Fruit fly (Drosophila melanogaster) whole organism, embryonic: Measurements from ENCODE around the gene rk.

Source experiments
- Adf1 ChIP-seq: fragments of 200-800 bp; sonication (Bioruptor generic); IDR thresholded peaks from 2 replicates; pipeline ENCODE4 v1.3.6; 2022; ENCODE audit warnings: missing biosample characterization, missing genetic modification characterization
- BEAF-32 ChIP-seq: fragments of 200-800 bp; sonication (Bioruptor generic); optimal IDR thresholded peaks from 3 replicates; lab custom pipeline; 2017; ENCODE audit warnings: missing biosample characterization, missing genetic modification characterization, mild to moderate bottlenecking, moderate library complexity, missing genetic modification reagents
- CG10462 ChIP-seq: fragments of 200-800 bp; sonication (Bioruptor generic); optimal IDR thresholded peaks from 2 replicates; lab custom pipeline; 2016; ENCODE audit warnings: missing biosample characterization, missing genetic modification characterization
- CG11723 ChIP-seq: fragments of 200-800 bp; sonication (Bioruptor generic); optimal IDR thresholded peaks from 2 replicates; lab custom pipeline; 2017; ENCODE audit warnings: missing biosample characterization, mild to moderate bottlenecking, missing genetic modification characterization
- CG1233 ChIP-seq: fragments of 200-800 bp; sonication (Bioruptor generic); optimal IDR thresholded peaks from 4 replicates; lab custom pipeline; 2018; ENCODE audit warnings: missing biosample characterization, mild to moderate bottlenecking, missing genetic modification characterization
- CG17328 ChIP-seq: fragments of 200-800 bp; sonication (Bioruptor generic); IDR thresholded peaks from 2 replicates; pipeline ENCODE4 v1.3.6; 2022; ENCODE audit warnings: missing biosample characterization, missing genetic modification characterization
- CG17612 ChIP-seq: fragments of 200-800 bp; sonication (Bioruptor generic); IDR thresholded peaks from 2 replicates; pipeline ENCODE4 v1.3.6; 2022; ENCODE audit warnings: missing biosample characterization, missing genetic modification characterization
- CG18619 ChIP-seq: fragments of 200-800 bp; sonication (Bioruptor generic); optimal IDR thresholded peaks from 3 replicates; lab custom pipeline; 2017; ENCODE audit warnings: missing biosample characterization, mild to moderate bottlenecking, missing genetic modification characterization
- CG2116 ChIP-seq: fragments of 200-800 bp; sonication (Bioruptor generic); optimal IDR thresholded peaks from 3 replicates; lab custom pipeline; 2018; ENCODE audit warnings: missing biosample characterization, mild to moderate bottlenecking, missing genetic modification characterization
- CG2129 ChIP-seq: fragments of 200-800 bp; sonication (Bioruptor generic); IDR thresholded peaks from 2 replicates; pipeline ENCODE4 v1.3.6; 2022; ENCODE audit warnings: missing biosample characterization, missing genetic modification characterization; ENCODE audit not compliant: partially characterized antibody
- CG31365 ChIP-seq: fragments of 200-800 bp; sonication (Bioruptor generic); optimal IDR thresholded peaks from 2 replicates; lab custom pipeline; 2018; ENCODE audit warnings: missing biosample characterization, mild to moderate bottlenecking, missing genetic modification characterization
- CG31441 ChIP-seq: fragments of 200-800 bp; sonication (Bioruptor generic); IDR thresholded peaks from 2 replicates; pipeline ENCODE4 v1.3.6; 2022; ENCODE audit warnings: missing biosample characterization, missing genetic modification characterization
- CG32767 ChIP-seq: fragments of 200-800 bp; sonication (Bioruptor generic); IDR thresholded peaks from 2 replicates; pipeline ENCODE4 v1.3.6; 2022; ENCODE audit warnings: missing biosample characterization, missing genetic modification characterization
- CG3847 ChIP-seq: fragments of 200-800 bp; sonication (Bioruptor generic); IDR thresholded peaks from 2 replicates; pipeline ENCODE4 v1.3.6; 2022; ENCODE audit warnings: missing biosample characterization, missing genetic modification characterization
- CG4707 ChIP-seq: fragments of 200-800 bp; sonication (Bioruptor generic); optimal IDR thresholded peaks from 2 replicates; lab custom pipeline; 2018; ENCODE audit warnings: missing biosample characterization, mild to moderate bottlenecking, missing genetic modification characterization, moderate library complexity
- CG5245 ChIP-seq: fragments of 200-800 bp; sonication (Bioruptor generic); optimal IDR thresholded peaks from 3 replicates; lab custom pipeline; 2016; ENCODE audit warnings: missing biosample characterization, missing genetic modification characterization
- CG6654 ChIP-seq: fragments of 200-800 bp; sonication (Bioruptor generic); optimal IDR thresholded peaks from 2 replicates; lab custom pipeline; 2017; ENCODE audit warnings: missing biosample characterization, mild to moderate bottlenecking, missing genetic modification characterization
- CG6813 ChIP-seq: fragments of 200-800 bp; sonication (Bioruptor generic); optimal IDR thresholded peaks from 2 replicates; lab custom pipeline; 2017; ENCODE audit warnings: missing biosample characterization, missing genetic modification characterization, mild to moderate bottlenecking, moderate library complexity, missing genetic modification reagents
- CG9609 ChIP-seq: fragments of 200-800 bp; sonication (Bioruptor generic); optimal IDR thresholded peaks from 3 replicates; lab custom pipeline; 2016; ENCODE audit warnings: missing biosample characterization, missing genetic modification characterization
- CG9932 ChIP-seq: fragments of 200-800 bp; sonication (Bioruptor generic); IDR thresholded peaks from 2 replicates; pipeline ENCODE4 v1.3.6; 2022; ENCODE audit warnings: missing biosample characterization, missing genetic modification characterization
- ERR ChIP-seq: fragments of 200-800 bp; sonication (Bioruptor generic); optimal IDR thresholded peaks from 2 replicates; lab custom pipeline; 2016; ENCODE audit warnings: missing biosample characterization, missing genetic modification characterization
- HLH54F ChIP-seq: fragments of 200-800 bp; sonication (Bioruptor generic); optimal IDR thresholded peaks from 3 replicates; lab custom pipeline; 2016; ENCODE audit warnings: missing biosample characterization, missing genetic modification characterization
- Hr78 ChIP-seq, 2 experiments: fragments of 200-800 bp in 1 of 2; fragments of >200 bp in 1 of 2; sonication (Bioruptor generic) in 1 of 2; optimal IDR thresholded peaks; 2 replicates each; lab custom pipeline; 2017 to 2019; ENCODE audit warnings: missing biosample characterization in 2 of 2, missing genetic modification characterization in 2 of 2, mild to moderate bottlenecking in 1 of 2, moderate library complexity in 1 of 2
- Kr ChIP-seq: fragments of 200-800 bp; sonication (Bioruptor generic); optimal IDR thresholded peaks from 2 replicates; lab custom pipeline; 2017; ENCODE audit warnings: missing biosample characterization, mild to moderate bottlenecking, missing genetic modification characterization
- Myb ChIP-seq: fragments of 200-800 bp; sonication (Bioruptor generic); optimal IDR thresholded peaks from 2 replicates; lab custom pipeline; 2016; ENCODE audit warnings: missing biosample characterization, missing genetic modification characterization
- Side ChIP-seq: fragments of 200-800 bp; sonication (Bioruptor generic); optimal IDR thresholded peaks from 2 replicates; lab custom pipeline; 2016; ENCODE audit warnings: missing biosample characterization, missing genetic modification characterization
- Sox102F ChIP-seq: fragments of 200-800 bp; sonication (Bioruptor generic); optimal IDR thresholded peaks from 2 replicates; lab custom pipeline; 2018; ENCODE audit warnings: missing biosample characterization, mild to moderate bottlenecking, missing genetic modification characterization, moderate library complexity
- Vsx1 ChIP-seq: fragments of 200-800 bp; sonication (Bioruptor generic); optimal IDR thresholded peaks from 2 replicates; lab custom pipeline; 2017; ENCODE audit warnings: missing biosample characterization, mild to moderate bottlenecking, missing genetic modification characterization, missing genetic modification reagents
- abd-A ChIP-seq: fragments of 200-800 bp; sonication (Bioruptor generic); optimal IDR thresholded peaks from 3 replicates; lab custom pipeline; 2019; ENCODE audit warnings: missing biosample characterization, mild to moderate bottlenecking, missing genetic modification characterization, moderate library complexity
- bowl ChIP-seq: fragments of 200-800 bp; sonication (Bioruptor generic); IDR thresholded peaks from 2 replicates; pipeline ENCODE4 v1.3.6; 2022; ENCODE audit warnings: missing biosample characterization, missing genetic modification characterization
- btn ChIP-seq: fragments of 200-800 bp; sonication (Bioruptor generic); optimal IDR thresholded peaks from 2 replicates; lab custom pipeline; 2016; ENCODE audit warnings: missing biosample characterization, missing genetic modification characterization
- chif ChIP-seq, 2 experiments: fragments of 200-800 bp; sonication (Bioruptor generic); optimal IDR thresholded peaks; 3 replicates each; lab custom pipeline; 2016; ENCODE audit warnings: missing biosample characterization in 2 of 2, missing genetic modification characterization in 2 of 2
- chn ChIP-seq: fragments of 200-800 bp; sonication (Bioruptor generic); optimal IDR thresholded peaks from 2 replicates; lab custom pipeline; 2016; ENCODE audit warnings: missing biosample characterization, missing genetic modification characterization
- danr ChIP-seq: fragments of 200-800 bp; sonication (Bioruptor generic); IDR thresholded peaks from 2 replicates; pipeline ENCODE4 v1.3.6; 2022; ENCODE audit warnings: missing biosample characterization, missing genetic modification characterization
- dpn ChIP-seq, 2 experiments: fragments of 200-800 bp; sonication (Bioruptor generic); optimal IDR thresholded peaks; 3 replicates each; lab custom pipeline; 2016; ENCODE audit warnings: missing biosample characterization in 2 of 2, missing genetic modification characterization in 2 of 2
- ewg ChIP-seq: fragments of 200-800 bp; sonication (Bioruptor generic); optimal IDR thresholded peaks from 3 replicates; lab custom pipeline; 2017; ENCODE audit warnings: mild to moderate bottlenecking, missing biosample characterization, missing genetic modification reagents, missing genetic modification characterization
- fd102C ChIP-seq: fragments of 200-800 bp; sonication (Bioruptor generic); optimal IDR thresholded peaks from 2 replicates; lab custom pipeline; 2018; ENCODE audit warnings: missing biosample characterization, mild to moderate bottlenecking, missing genetic modification characterization, moderate library complexity
- fd3F ChIP-seq: fragments of 200-800 bp; sonication (Bioruptor generic); optimal IDR thresholded peaks from 2 replicates; lab custom pipeline; 2018; ENCODE audit warnings: missing biosample characterization, mild to moderate bottlenecking, missing genetic modification characterization, moderate library complexity
- hb ChIP-seq: fragments of 200-800 bp; sonication (Bioruptor generic); IDR thresholded peaks from 3 replicates; pipeline ENCODE4 v1.3.6; 2022; ENCODE audit warnings: missing biosample characterization, missing genetic modification characterization; ENCODE audit not compliant: partially characterized antibody
- hbn ChIP-seq: fragments of 200-800 bp; sonication (Bioruptor generic); IDR thresholded peaks from 2 replicates; pipeline ENCODE4 v1.3.6; 2022; ENCODE audit warnings: missing biosample characterization, missing genetic modification characterization; ENCODE audit not compliant: partially characterized antibody
- hth ChIP-seq: fragments of >200 bp; optimal IDR thresholded peaks from 2 replicates; lab custom pipeline; 2017; ENCODE audit warnings: inconsistent platforms
- knrl ChIP-seq: fragments of 200-800 bp; sonication (Bioruptor generic); IDR thresholded peaks from 3 replicates; pipeline ENCODE4 v1.3.6; 2022; ENCODE audit warnings: missing biosample characterization, missing genetic modification characterization; ENCODE audit not compliant: partially characterized antibody
- org-1 ChIP-seq: fragments of 200-800 bp; sonication (Bioruptor generic); optimal IDR thresholded peaks from 2 replicates; lab custom pipeline; 2017; ENCODE audit warnings: missing biosample characterization, missing genetic modification characterization
- pb ChIP-seq: fragments of 200-800 bp; sonication (Bioruptor generic); optimal IDR thresholded peaks from 3 replicates; lab custom pipeline; 2016; ENCODE audit warnings: missing biosample characterization, missing genetic modification characterization
- phol ChIP-seq: fragments of 200-800 bp; sonication (Bioruptor generic); optimal IDR thresholded peaks from 3 replicates; lab custom pipeline; 2018; ENCODE audit warnings: missing biosample characterization, mild to moderate bottlenecking, missing genetic modification characterization, moderate library complexity
- schlank ChIP-seq: fragments of 200-800 bp; sonication (Bioruptor generic); optimal IDR thresholded peaks from 2 replicates; lab custom pipeline; 2018; ENCODE audit warnings: missing biosample characterization, mild to moderate bottlenecking, missing genetic modification characterization
- slp2 ChIP-seq: fragments of 200-800 bp; sonication (Bioruptor generic); optimal IDR thresholded peaks from 2 replicates; lab custom pipeline; 2016; ENCODE audit warnings: missing biosample characterization, missing genetic modification characterization
- sob ChIP-seq: fragments of 200-800 bp; sonication (Bioruptor generic); IDR thresholded peaks from 2 replicates; pipeline ENCODE4 v1.3.6; 2022; ENCODE audit warnings: missing biosample characterization, missing genetic modification characterization
- tll ChIP-seq, 2 experiments: fragments of 200-800 bp in 1 of 2; fragments of >200 bp in 1 of 2; sonication (Bioruptor generic) in 1 of 2; optimal IDR thresholded peaks; 2 replicates each; lab custom pipeline; 2017 to 2019; ENCODE audit warnings: missing biosample characterization in 2 of 2, missing genetic modification characterization in 2 of 2, mild to moderate bottlenecking in 1 of 2, moderate library complexity in 1 of 2

Gene rk

DNA sequence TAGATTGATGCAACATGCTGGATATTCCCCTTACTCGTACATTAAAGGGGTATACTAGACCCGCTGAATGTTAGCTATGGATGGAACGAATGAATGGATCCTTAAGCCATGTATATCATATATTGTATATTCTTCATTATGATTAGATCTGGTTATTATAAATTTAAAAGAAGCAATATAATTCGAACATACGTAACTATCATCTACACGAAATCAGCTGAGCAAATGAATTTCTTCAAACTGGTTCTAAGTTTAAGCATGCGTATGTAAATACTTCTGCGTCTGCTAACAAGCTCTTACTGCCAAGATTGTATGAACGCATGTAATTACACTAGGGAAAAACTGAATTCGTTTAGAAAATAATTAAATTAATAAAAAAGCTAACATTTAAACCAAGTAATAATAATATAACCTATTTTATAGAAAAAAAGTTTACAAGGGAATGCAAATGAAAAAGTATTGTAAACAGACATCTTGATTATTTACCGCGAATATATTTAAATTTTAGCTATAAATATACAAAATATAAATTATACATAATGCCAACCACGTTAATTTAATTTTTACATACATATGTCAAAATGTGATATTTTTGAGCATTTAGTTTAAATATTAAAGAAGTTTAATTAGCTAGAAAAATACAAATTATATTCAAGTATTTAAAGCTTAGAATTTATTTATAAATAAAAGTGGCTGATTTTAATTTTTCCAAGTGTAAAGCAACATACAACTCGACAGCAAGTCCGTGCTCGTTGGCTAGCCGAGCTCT lies 20.0 kb upstream of the rk start (continued):
- TF ChIP-seq bowl (GFP tag; lab: Robert Waterston, UW) = 0 out of 2 replicates have a peak, but pooled peaks have one; percentile 27
- no peak for TF ChIP-seq CG6654
- peak; percentile 7 for TF ChIP-seq chn (GFP tag; lab: Kevin White, UChicago)
- 0 out of 2 replicates have a peak, but pooled peaks have one; percentile 28 for TF ChIP-seq danr (GFP tag; lab: Robert Waterston, UW)
- no peak for TF ChIP-seq CG2129
- TF ChIP-seq ERR (GFP tag; lab: Kevin White, UChicago) = no peak
- TF ChIP-seq Side (GFP tag; lab: Kevin White, UChicago) = peak; percentile 2
- no peak for TF ChIP-seq CG17612 (GFP tag; lab: Robert Waterston, UW)
- peak; percentile 24 for TF ChIP-seq CG9609 (GFP tag; lab: Kevin White, UChicago)
- 0 out of 2 replicates have a peak, but pooled peaks have one; percentile 12 for TF ChIP-seq CG3847 (GFP tag; lab: Robert Waterston, UW)
- no peak for TF ChIP-seq org-1 (GFP tag; lab: Kevin White, UChicago)
- TF ChIP-seq dpn (GFP tag; optimal IDR thresholded peaks at IDR 0.05; lab: Kevin White, UChicago) = peak; percentile 48 to 57
- peak in 1 of 2 experiments; percentile 43 for TF ChIP-seq chif (GFP tag; optimal IDR thresholded peaks at IDR 0.05; lab: Kevin White, UChicago)
- TF ChIP-seq Adf1 (GFP tag; lab: Robert Waterston, UW) = no peak
- TF ChIP-seq CG31365 = no peak
- no peak for TF ChIP-seq fd102C
- TF ChIP-seq fd3F (GFP tag; lab: Kevin White, UChicago) = peak; percentile 30
- TF ChIP-seq ewg (GFP tag; lab: Kevin White, UChicago) = peak; percentile 38
- peak; percentile 35 for TF ChIP-seq slp2 (GFP tag; lab: Kevin White, UChicago)
- TF ChIP-seq CG4707 (GFP tag; lab: Kevin White, UChicago) = peak; percentile 55
- peak; percentile 87 for TF ChIP-seq CG31441
- no peak for TF ChIP-seq BEAF-32 (GFP tag; lab: Kevin White, UChicago)
- TF ChIP-seq CG17328 (GFP tag; lab: Robert Waterston, UW) = peak; percentile 39; the same call in 1 of the 2 replicates
- no peak for TF ChIP-seq CG32767 (GFP tag; lab: Robert Waterston, UW)
- TF ChIP-seq Kr (GFP tag; lab: Kevin White, UChicago) = no peak
- no peak for TF ChIP-seq hb (GFP tag; lab: Robert Waterston, UW)
- peak; percentile 63 for TF ChIP-seq CG9932 (GFP tag; lab: Robert Waterston, UW)
- TF ChIP-seq HLH54F = peak; percentile 28
- no peak for TF ChIP-seq CG10462
- TF ChIP-seq CG5245 = peak; percentile 47
- no peak for TF ChIP-seq btn
- TF ChIP-seq abd-A (tag; lab: Kevin White, UChicago) = no peak
- TF ChIP-seq Sox102F = peak; percentile 74
- TF ChIP-seq pb (GFP tag; lab: Kevin White, UChicago) = no peak
- no peak for TF ChIP-seq hbn (GFP tag; lab: Robert Waterston, UW)
- TF ChIP-seq tll (GFP tag; optimal IDR thresholded peaks at IDR 0.05; lab: Kevin White, UChicago) = no peak
- peak; percentile 13 for TF ChIP-seq CG6813
- TF ChIP-seq phol (tag; lab: Kevin White, UChicago) = peak; percentile 79
- TF ChIP-seq CG11723 (GFP tag; lab: Kevin White, UChicago) = no peak
- no peak for TF ChIP-seq schlank (tag; lab: Kevin White, UChicago)
- TF ChIP-seq CG2116 (GFP tag; lab: Kevin White, UChicago) = no peak
- no peak for TF ChIP-seq Myb (GFP tag; lab: Kevin White, UChicago)
- TF ChIP-seq CG18619 (GFP tag; lab: Kevin White, UChicago) = peak; percentile 74
- no peak for TF ChIP-seq hth (lab: Kevin White, UChicago)
- TF ChIP-seq Hr78 (GFP tag; optimal IDR thresholded peaks at IDR 0.05; lab: Kevin White, UChicago) = no peak
- TF ChIP-seq knrl = no peak
- TF ChIP-seq Vsx1 (GFP tag; lab: Kevin White, UChicago) = no peak
- TF ChIP-seq sob (GFP tag; lab: Robert Waterston, UW) = peak; percentile 60
- peak; percentile 52 for TF ChIP-seq CG1233
